Fruit fly (Drosophila melanogaster) whole organism, embryonic: ENCODE measurements around the gene Trm7-32.

Experiments
- Adf1 ChIP-seq: fragments of 200-800 bp; sonication (Bioruptor generic); IDR thresholded peaks from 2 replicates; pipeline ENCODE4 v1.3.6; 2022; ENCODE audit warnings: missing biosample characterization, missing genetic modification characterization
- B-H1 ChIP-seq: fragments of 200-800 bp; sonication (Bioruptor generic); IDR thresholded peaks from 3 replicates; pipeline ENCODE4 v1.3.6; 2022; ENCODE audit warnings: missing biosample characterization, missing genetic modification characterization
- Bdp1 ChIP-seq: fragments of 200-800 bp; sonication (Bioruptor generic); optimal IDR thresholded peaks from 3 replicates; lab custom pipeline; 2016; ENCODE audit warnings: missing biosample characterization, missing genetic modification characterization
- CG12769 ChIP-seq: fragments of 200-800 bp; sonication (Bioruptor generic); optimal IDR thresholded peaks from 2 replicates; lab custom pipeline; 2019; ENCODE audit warnings: missing biosample characterization, mild to moderate bottlenecking, missing genetic modification characterization, moderate library complexity
- CG13123 ChIP-seq: fragments of 200-800 bp; sonication (Bioruptor generic); optimal IDR thresholded peaks from 2 replicates; lab custom pipeline; 2016; ENCODE audit warnings: missing biosample characterization, missing genetic modification characterization
- CG15479 ChIP-seq: fragments of 200-800 bp; sonication (Bioruptor generic); optimal IDR thresholded peaks from 3 replicates; lab custom pipeline; 2019; ENCODE audit warnings: missing biosample characterization, mild to moderate bottlenecking, missing genetic modification characterization, moderate library complexity
- CG1602 ChIP-seq: fragments of 200-800 bp; sonication (Bioruptor generic); optimal IDR thresholded peaks from 3 replicates; lab custom pipeline; 2016; ENCODE audit warnings: missing biosample characterization, missing genetic modification characterization
- CG17359 ChIP-seq: fragments of 200-800 bp; sonication (Bioruptor generic); optimal IDR thresholded peaks from 3 replicates; lab custom pipeline; 2018; ENCODE audit warnings: missing biosample characterization, mild to moderate bottlenecking, missing genetic modification characterization, moderate library complexity
- CG17612 ChIP-seq: fragments of 200-800 bp; sonication (Bioruptor generic); IDR thresholded peaks from 2 replicates; pipeline ENCODE4 v1.3.6; 2022; ENCODE audit warnings: missing biosample characterization, missing genetic modification characterization
- CG18599 ChIP-seq: fragments of 200-800 bp; sonication (Bioruptor generic); optimal IDR thresholded peaks from 3 replicates; lab custom pipeline; 2017; ENCODE audit warnings: missing biosample characterization, missing genetic modification characterization, mild to moderate bottlenecking, moderate library complexity, missing genetic modification reagents
- CG2120 ChIP-seq: fragments of 200-800 bp; sonication (Bioruptor generic); optimal IDR thresholded peaks from 3 replicates; lab custom pipeline; 2016; ENCODE audit warnings: missing biosample characterization, missing genetic modification characterization
- CG34224 ChIP-seq: fragments of 200-800 bp; sonication (Bioruptor generic); IDR thresholded peaks from 3 replicates; pipeline ENCODE4 v1.3.6; 2022; ENCODE audit warnings: missing biosample characterization, missing genetic modification characterization; ENCODE audit not compliant: partially characterized antibody
- CG4282 ChIP-seq: fragments of 200-800 bp; sonication (Bioruptor generic); optimal IDR thresholded peaks from 2 replicates; lab custom pipeline; 2016; ENCODE audit warnings: missing biosample characterization, missing genetic modification characterization
- CG4617 ChIP-seq: fragments of 200-800 bp; sonication (Bioruptor generic); optimal IDR thresholded peaks from 3 replicates; lab custom pipeline; 2016; ENCODE audit warnings: missing biosample characterization, missing genetic modification characterization, borderline replicate concordance
- CG6791 ChIP-seq: fragments of 200-800 bp; sonication (Bioruptor generic); IDR thresholded peaks from 3 replicates; pipeline ENCODE4 v1.3.6; 2022; ENCODE audit warnings: missing biosample characterization, missing genetic modification characterization; ENCODE audit not compliant: partially characterized antibody
- CG7372 ChIP-seq: fragments of 200-800 bp; sonication (Bioruptor generic); IDR thresholded peaks from 2 replicates; pipeline ENCODE4 v1.3.6; 2022; ENCODE audit warnings: missing biosample characterization, missing genetic modification characterization
- CG7556 ChIP-seq: fragments of 200-800 bp; sonication (Bioruptor generic); optimal IDR thresholded peaks from 2 replicates; lab custom pipeline; 2017; ENCODE audit warnings: missing biosample characterization, mild to moderate bottlenecking, missing genetic modification characterization
- CG7928 ChIP-seq: fragments of 200-800 bp; sonication (Bioruptor generic); optimal IDR thresholded peaks from 2 replicates; lab custom pipeline; 2017; ENCODE audit warnings: missing biosample characterization, mild to moderate bottlenecking, missing genetic modification characterization
- CG7963 ChIP-seq: fragments of 200-800 bp; sonication (Bioruptor generic); IDR thresholded peaks from 3 replicates; pipeline ENCODE4 v1.3.6; 2022; ENCODE audit warnings: missing biosample characterization, missing genetic modification characterization; ENCODE audit not compliant: partially characterized antibody
- CG8290 ChIP-seq, 3 experiments: fragments of 200-800 bp; sonication (Bioruptor generic); optimal IDR thresholded peaks; 2 replicates each; lab custom pipeline; 2016 to 2019; ENCODE audit warnings: missing biosample characterization in 3 of 3, missing genetic modification characterization in 3 of 3, mild to moderate bottlenecking in 2 of 3, moderate library complexity in 1 of 3
- CG9215 ChIP-seq: fragments of 200-800 bp; sonication (Bioruptor generic); IDR thresholded peaks from 2 replicates; pipeline ENCODE4 v1.3.6; 2022; ENCODE audit warnings: missing biosample characterization, missing genetic modification characterization
- Dip2 ChIP-seq: fragments of 200-800 bp; sonication (Bioruptor generic); IDR thresholded peaks from 2 replicates; pipeline ENCODE4 v1.3.6; 2022; ENCODE audit warnings: missing biosample characterization, missing genetic modification characterization
- ERR ChIP-seq: fragments of 200-800 bp; sonication (Bioruptor generic); optimal IDR thresholded peaks from 2 replicates; lab custom pipeline; 2016; ENCODE audit warnings: missing biosample characterization, missing genetic modification characterization
- Ets65A ChIP-seq: fragments of 200-800 bp; sonication (Bioruptor generic); peaks from one replicate; lab custom pipeline; 2016; ENCODE audit warnings: missing biosample characterization, missing genetic modification characterization
- Gsc ChIP-seq: fragments of 200-800 bp; sonication (Bioruptor generic); IDR thresholded peaks from 2 replicates; pipeline ENCODE4 v1.3.6; 2022; ENCODE audit warnings: missing biosample characterization, missing genetic modification characterization
- MESR4 ChIP-seq: fragments of 200-800 bp; sonication (Bioruptor generic); optimal IDR thresholded peaks from 2 replicates; lab custom pipeline; 2018; ENCODE audit warnings: missing biosample characterization, mild to moderate bottlenecking, missing genetic modification characterization, moderate library complexity
- Med ChIP-seq: fragments of 200-800 bp; sonication (Bioruptor generic); peaks from one replicate; lab custom pipeline; 2016; ENCODE audit warnings: missing biosample characterization, missing genetic modification characterization, mild to moderate bottlenecking, inconsistent platforms, moderate library complexity
- NC2β ChIP-seq: fragments of 200-800 bp; sonication (Bioruptor generic); optimal IDR thresholded peaks from 2 replicates; lab custom pipeline; 2016; ENCODE audit warnings: missing biosample characterization, missing genetic modification characterization
- NK7.1 ChIP-seq: fragments of 200-800 bp; sonication (Bioruptor generic); optimal IDR thresholded peaks from 3 replicates; lab custom pipeline; 2016; ENCODE audit warnings: missing biosample characterization, missing genetic modification characterization
- Rx ChIP-seq: fragments of 200-800 bp; sonication (Bioruptor generic); IDR thresholded peaks from 2 replicates; pipeline ENCODE4 v1.3.6; 2022; ENCODE audit warnings: missing biosample characterization, missing genetic modification characterization
- Side ChIP-seq: fragments of 200-800 bp; sonication (Bioruptor generic); optimal IDR thresholded peaks from 2 replicates; lab custom pipeline; 2016; ENCODE audit warnings: missing biosample characterization, missing genetic modification characterization
- Taf1 ChIP-seq: fragments of 200-800 bp; sonication (Bioruptor generic); IDR thresholded peaks from 2 replicates; pipeline ENCODE4 v1.3.6; 2022; ENCODE audit warnings: missing biosample characterization, missing genetic modification characterization
- amos ChIP-seq: fragments of 200-800 bp; sonication (Bioruptor generic); IDR thresholded peaks from 2 replicates; pipeline ENCODE4 v1.3.6; 2022; ENCODE audit warnings: missing biosample characterization, missing genetic modification characterization; ENCODE audit not compliant: partially characterized antibody
- dysf ChIP-seq: fragments of 200-800 bp; sonication (Bioruptor generic); IDR thresholded peaks from 3 replicates; pipeline ENCODE4 v1.3.6; 2022; ENCODE audit warnings: missing biosample characterization, missing genetic modification characterization
- gcm2 ChIP-seq: fragments of 200-800 bp; sonication (Bioruptor generic); optimal IDR thresholded peaks from 2 replicates; lab custom pipeline; 2016; ENCODE audit warnings: missing biosample characterization, missing genetic modification characterization
- gsb-n ChIP-seq: fragments of 200-800 bp; sonication (Bioruptor generic); optimal IDR thresholded peaks from 3 replicates; lab custom pipeline; 2018; ENCODE audit warnings: missing biosample characterization, mild to moderate bottlenecking, missing genetic modification characterization
- insv ChIP-seq, 2 experiments: fragments of 200-800 bp; sonication (Bioruptor generic); optimal IDR thresholded peaks; 3 replicates each; lab custom pipeline; 2016 to 2018; ENCODE audit warnings: missing biosample characterization in 2 of 2, missing genetic modification characterization in 2 of 2
- kay ChIP-seq: fragments of 200-800 bp; sonication (Bioruptor generic); optimal IDR thresholded peaks from 2 replicates; lab custom pipeline; 2016; ENCODE audit warnings: missing biosample characterization, missing genetic modification characterization
- lilli ChIP-seq: fragments of 200-800 bp; sonication (Bioruptor generic); optimal IDR thresholded peaks from 3 replicates; lab custom pipeline; 2016; ENCODE audit warnings: missing biosample characterization, missing genetic modification characterization
- lola ChIP-seq, 3 experiments: fragments of >200 bp in 2 of 3; fragments of 200-800 bp in 1 of 3; sonication (Bioruptor generic) in 1 of 3; optimal IDR thresholded peaks; 2 replicates each; lab custom pipeline; 2017 to 2019; ENCODE audit warnings: missing biosample characterization in 3 of 3, missing genetic modification characterization in 3 of 3, mild to moderate bottlenecking in 1 of 3, moderate library complexity in 1 of 3
- nerfin-2 ChIP-seq: fragments of 200-800 bp; sonication (Bioruptor generic); IDR thresholded peaks from 2 replicates; pipeline ENCODE4 v1.3.6; 2022; ENCODE audit warnings: missing biosample characterization, missing genetic modification characterization; ENCODE audit not compliant: partially characterized antibody
- p53 ChIP-seq: fragments of 200-800 bp; sonication (Bioruptor generic); optimal IDR thresholded peaks from 2 replicates; lab custom pipeline; 2016; ENCODE audit warnings: missing biosample characterization, missing genetic modification characterization
- sc ChIP-seq, 3 experiments: fragments of >200 bp in 2 of 3; fragments of 200-800 bp in 1 of 3; sonication (Bioruptor generic) in 1 of 3; optimal IDR thresholded peaks; 2 replicates in 2 of 3; 3 replicates in 1 of 3; lab custom pipeline; 2017; ENCODE audit warnings: mild to moderate bottlenecking in 1 of 3, missing biosample characterization in 1 of 3, missing genetic modification characterization in 1 of 3, missing genetic modification reagents in 1 of 3
- sens ChIP-seq: fragments of 200-800 bp; sonication (Bioruptor generic); peaks from one replicate; lab custom pipeline; 2016; ENCODE audit warnings: missing biosample characterization, missing genetic modification characterization
- so ChIP-seq: fragments of 200-800 bp; sonication (Bioruptor generic); IDR thresholded peaks from 3 replicates; pipeline ENCODE4 v1.3.6; 2022; ENCODE audit warnings: missing biosample characterization, missing genetic modification characterization
- sqz ChIP-seq: fragments of 200-800 bp; sonication (Bioruptor generic); optimal IDR thresholded peaks from 3 replicates; lab custom pipeline; 2018; ENCODE audit warnings: missing biosample characterization, mild to moderate bottlenecking, missing genetic modification characterization
- wek ChIP-seq: fragments of 200-800 bp; sonication (Bioruptor generic); optimal IDR thresholded peaks from 3 replicates; lab custom pipeline; 2018; ENCODE audit warnings: missing biosample characterization, mild to moderate bottlenecking, missing genetic modification characterization, moderate library complexity
- zen2 ChIP-seq: fragments of 200-800 bp; sonication (Bioruptor generic); IDR thresholded peaks from 3 replicates; pipeline ENCODE4 v1.3.6; 2022; ENCODE audit warnings: missing biosample characterization, missing genetic modification characterization; ENCODE audit not compliant: partially characterized antibody

Trm7-32 gene

dm6 chr3R:17039993-17040807 is at the start of gene Trm7-32, which contains the start of gene CG18213 (continued):
- TF ChIP-seq Dip2 (GFP tag; lab: Robert Waterston, UW) (no peak), CG12769 (tag; lab: Kevin White, UChicago) (no peak), wek (no peak), Gsc (no peak), amos (GFP tag; lab: Robert Waterston, UW) (peak; percentile 86), insv (GFP tag; optimal IDR thresholded peaks at IDR 0.05; lab: Kevin White, UChicago) (peak in 1 of 2 experiments; percentile 18), p53 (no peak), lilli (GFP tag; lab: Kevin White, UChicago) (peak; percentile 32), sc (optimal IDR thresholded peaks at IDR 0.05; lab: Kevin White, UChicago) (no peak), sc (GFP tag; optimal IDR thresholded peaks at IDR 0.05; lab: Kevin White, UChicago) (no peak), NC2β (no peak), CG6791 (GFP tag; lab: Robert Waterston, UW) (peak; percentile 87), Ets65A (GFP tag; lab: Kevin White, UChicago) (no peak), CG17359 (tag; lab: Kevin White, UChicago) (no peak), Med (GFP tag; lab: Kevin White, UChicago) (no peak), CG7556 (GFP tag; lab: Kevin White, UChicago) (no peak), CG18599 (GFP tag; lab: Kevin White, UChicago) (no peak), nerfin-2 (GFP tag; lab: Robert Waterston, UW) (peak; percentile 36; the same call in 1 of the 2 replicates), gcm2 (no peak), gsb-n (tag; lab: Kevin White, UChicago) (no peak), NK7.1 (GFP tag; lab: Kevin White, UChicago) (no peak), sens (GFP tag; lab: Kevin White, UChicago) (peak; percentile 73), CG17612 (GFP tag; lab: Robert Waterston, UW) (no peak), CG34224 (peak; percentile 71), CG2120 (GFP tag; lab: Kevin White, UChicago) (peak; percentile 59), sqz (no peak), CG13123 (GFP tag; lab: Kevin White, UChicago) (no peak), CG4282 (no peak), CG15479 (GFP tag; lab: Kevin White, UChicago) (no peak), CG9215 (GFP tag; lab: Robert Waterston, UW) (no peak), Side (GFP tag; lab: Kevin White, UChicago) (no peak), ERR (no peak), CG8290 (GFP tag; optimal IDR thresholded peaks at IDR 0.05; lab: Kevin White, UChicago) (no peak), CG8290 (tag; optimal IDR thresholded peaks at IDR 0.05; lab: Kevin White, UChicago) (no peak), Rx (GFP tag; lab: Robert Waterston, UW) (no peak), CG4617 (GFP tag; lab: Kevin White, UChicago) (no peak), CG7372 (peak; percentile 10; the same call in 1 of the 2 replicates), Bdp1 (no peak), MESR4 (GFP tag; lab: Kevin White, UChicago) (peak; percentile 72), Taf1 (GFP tag; lab: Robert Waterston, UW) (no peak), CG1602 (GFP tag; lab: Kevin White, UChicago) (no peak), Adf1 (GFP tag; lab: Robert Waterston, UW) (no peak), B-H1 (GFP tag; lab: Robert Waterston, UW) (no peak), lola (GFP tag; optimal IDR thresholded peaks at IDR 0.05; lab: Kevin White, UChicago) (no peak), CG7963 (GFP tag; lab: Robert Waterston, UW) (peak; percentile 68; the same call in 1 of the 3 replicates), kay (no peak), CG7928 (GFP tag; lab: Kevin White, UChicago) (peak; percentile 88), zen2 (GFP tag; lab: Robert Waterston, UW) (peak; percentile 69), dysf (GFP tag; lab: Robert Waterston, UW) (no peak), so (GFP tag; lab: Robert Waterston, UW) (no peak)
